Worm (Caenorhabditis elegans) whole organism, L3 larva: ENCODE results near the gene T05A7.1.

ENCODE experiments used
- aly-2 ChIP-seq: fragments of 150-350 bp; optimal IDR thresholded peaks from 2 replicates; lab custom pipeline; 2014; ENCODE audit warnings: missing biosample characterization, missing genetic modification characterization
- ama-1 ChIP-seq: fragments of 150-350 bp; optimal IDR thresholded peaks from 2 replicates; lab custom pipeline; 2018
- ceh-28 ChIP-seq: fragments of 150-350 bp; optimal IDR thresholded peaks from 2 replicates; lab custom pipeline; 2014; ENCODE audit warnings: missing biosample characterization, missing genetic modification reagents, missing genetic modification characterization
- ceh-82 ChIP-seq: fragments of 150-350 bp; optimal IDR thresholded peaks from 2 replicates; lab custom pipeline; 2014; ENCODE audit warnings: missing biosample characterization, missing genetic modification characterization
- daf-12 ChIP-seq: fragments of 150-350 bp; optimal IDR thresholded peaks from 2 replicates; lab custom pipeline; 2014; ENCODE audit warnings: missing biosample characterization, missing genetic modification reagents, missing genetic modification characterization
- egl-27 ChIP-seq: sonication (generic microtip); optimal IDR thresholded peaks from 4 replicates; lab custom pipeline; 2017; ENCODE audit warnings: missing biosample characterization, missing genetic modification reagents, missing genetic modification characterization
- elt-1 ChIP-seq: fragments of 150-350 bp; optimal IDR thresholded peaks from 2 replicates; lab custom pipeline; 2014; ENCODE audit warnings: missing biosample characterization, missing genetic modification characterization
- elt-2 ChIP-seq: sonication (generic microtip); optimal IDR thresholded peaks from 2 replicates; lab custom pipeline; 2016; ENCODE audit warnings: missing genetic modification reagents, mild to moderate bottlenecking, missing genetic modification characterization, missing compliant biosample characterization
- elt-3 ChIP-seq, 3 experiments: fragments of 150-350 bp in 1 of 3; sonication (generic microtip) in 2 of 3; optimal IDR thresholded peaks; 2 replicates in 2 of 3; 4 replicates in 1 of 3; lab custom pipeline; 2014 to 2017; ENCODE audit warnings: missing biosample characterization in 3 of 3, missing genetic modification characterization in 3 of 3
- eor-1 ChIP-seq, 2 experiments: fragments of 150-350 bp; optimal IDR thresholded peaks; 2 replicates each; lab custom pipeline; 2014 to 2018; ENCODE audit warnings: missing biosample characterization in 2 of 2, missing genetic modification characterization in 2 of 2
- fkh-2 ChIP-seq: fragments of 150-350 bp; optimal IDR thresholded peaks from 2 replicates; lab custom pipeline; 2014; ENCODE audit warnings: missing biosample characterization, missing genetic modification reagents, missing genetic modification characterization
- hmg-11 ChIP-seq: sonication (generic microtip); optimal IDR thresholded peaks from 2 replicates; lab custom pipeline; 2016; ENCODE audit warnings: missing genetic modification characterization, missing compliant biosample characterization
- lin-39 ChIP-seq: fragments of 150-350 bp; optimal IDR thresholded peaks from 2 replicates; lab custom pipeline; 2018; ENCODE audit warnings: missing biosample characterization, missing genetic modification reagents, missing genetic modification characterization
- lsy-12 ChIP-seq: sonication (generic microtip); optimal IDR thresholded peaks from 2 replicates; lab custom pipeline; 2016; ENCODE audit warnings: mild to moderate bottlenecking, missing genetic modification characterization, missing compliant biosample characterization
- mdl-1 ChIP-seq: fragments of 150-350 bp; optimal IDR thresholded peaks from 2 replicates; lab custom pipeline; 2014; ENCODE audit warnings: missing biosample characterization, missing genetic modification characterization
- mml-1 ChIP-seq: fragments of 150-350 bp; sonication (generic microtip); optimal IDR thresholded peaks from 3 replicates; lab custom pipeline; 2014; ENCODE audit warnings: missing biosample characterization, missing genetic modification characterization
- nhr-23 ChIP-seq: fragments of 150-350 bp; optimal IDR thresholded peaks from 2 replicates; lab custom pipeline; 2014; ENCODE audit warnings: missing biosample characterization, missing genetic modification reagents, missing genetic modification characterization
- nhr-237 ChIP-seq: fragments of 150-350 bp; optimal IDR thresholded peaks from 2 replicates; lab custom pipeline; 2014; ENCODE audit warnings: missing biosample characterization, missing genetic modification characterization
- nhr-28 ChIP-seq: fragments of 150-350 bp; optimal IDR thresholded peaks from 2 replicates; lab custom pipeline; 2014; ENCODE audit warnings: missing biosample characterization, missing genetic modification characterization
- nhr-43 ChIP-seq: sonication (generic microtip); optimal IDR thresholded peaks from 2 replicates; lab custom pipeline; 2016; ENCODE audit warnings: mild to moderate bottlenecking, missing genetic modification characterization, missing compliant biosample characterization; ENCODE audit not compliant: poor library complexity, severe bottlenecking
- nhr-76 ChIP-seq: fragments of 150-350 bp; sonication (generic microtip); optimal IDR thresholded peaks from 5 replicates; lab custom pipeline; 2014; ENCODE audit warnings: missing biosample characterization, missing genetic modification characterization
- pha-4 ChIP-seq: fragments of 150-350 bp; optimal IDR thresholded peaks from 2 replicates; lab custom pipeline; 2014; ENCODE audit warnings: missing biosample characterization, missing genetic modification reagents, missing genetic modification characterization
- pqm-1 ChIP-seq: fragments of 150-350 bp; optimal IDR thresholded peaks from 2 replicates; lab custom pipeline; 2017; ENCODE audit warnings: missing biosample characterization, missing genetic modification characterization, inconsistent platforms
- skn-1 ChIP-seq: fragments of 150-350 bp; optimal IDR thresholded peaks from 2 replicates; lab custom pipeline; 2014; ENCODE audit warnings: missing biosample characterization, missing genetic modification characterization
- unc-39 ChIP-seq: sonication (generic microtip); optimal IDR thresholded peaks from 4 replicates; lab custom pipeline; 2017; ENCODE audit warnings: missing biosample characterization, missing genetic modification characterization
- unc-62 ChIP-seq: fragments of 150-350 bp; sonication (generic microtip); optimal IDR thresholded peaks from 4 replicates; lab custom pipeline; 2014; ENCODE audit warnings: missing biosample characterization, missing genetic modification reagents, missing genetic modification characterization
- zag-1 ChIP-seq: fragments of 150-350 bp; optimal IDR thresholded peaks from 2 replicates; lab custom pipeline; 2014; ENCODE audit warnings: missing biosample characterization, missing genetic modification characterization
- ztf-11 ChIP-seq: fragments of 150-350 bp; optimal IDR thresholded peaks from 2 replicates; lab custom pipeline; 2014; ENCODE audit warnings: missing biosample characterization, missing genetic modification characterization

T05A7.1 gene

ce11 chrII:4706359-4706871, 28.4 kb downstream of the T05A7.1 start, which contains the start of the genes F10G7.9 and tsn-1 (continued):
- TF ChIP-seq mdl-1 = no peak
- no peak for TF ChIP-seq fkh-2
- no peak for TF ChIP-seq aly-2 (tag; lab: Kevin White, UChicago)
- TF ChIP-seq lin-39 = no peak
- TF ChIP-seq unc-39 (tag; lab: Kevin White, UChicago) = no peak
- TF ChIP-seq hmg-11 = peak; percentile 61
- peak; percentile 63 for TF ChIP-seq nhr-23 (tag; lab: Kevin White, UChicago)

- TF ChIP-seq nhr-43 (peak; percentile 43), elt-2 (tag; lab: Kevin White, UChicago) (peak; percentile 28), lsy-12 (tag; lab: Kevin White, UChicago) (peak; percentile 64), lin-39 (no peak), aly-2 (tag; lab: Kevin White, UChicago) (peak; percentile 53), unc-62 (GFP tag; lab: Kevin White, UChicago) (no peak)
Measured at ce11 chrII:4710120-4710519, 32.1 kb downstream of the T05A7.1 start, which contains the start of gene tag-151. tag-151 (plus strand) TSS chrII:4710277.

- TF ChIP-seq eor-1 (tag; optimal IDR thresholded peaks at IDR 0.05; lab: Kevin White, UChicago) (no peak), lin-39 (no peak), pqm-1 (tag; lab: Kevin White, UChicago) (no peak), fkh-2 (no peak), nhr-28 (no peak), mml-1 (tag; lab: Kevin White, UChicago) (no peak), unc-39 (tag; lab: Kevin White, UChicago) (no peak), nhr-237 (tag; lab: Kevin White, UChicago) (no peak), elt-1 (no peak), unc-62 (GFP tag; lab: Kevin White, UChicago) (no peak), ama-1 (lab: Kevin White, UChicago) (no peak), elt-3 (tag; optimal IDR thresholded peaks at IDR 0.05; lab: Kevin White, UChicago) (no peak), elt-2 (tag; lab: Kevin White, UChicago) (no peak)
Measured at ce11 chrII:4710813-4711212, 32.8 kb downstream of the T05A7.1 start.

- TF ChIP-seq nhr-76 (tag; lab: Kevin White, UChicago) (no peak), elt-2 (tag; lab: Kevin White, UChicago) (peak; percentile 78), daf-12 (no peak), egl-27 (tag; lab: Kevin White, UChicago) (no peak), pha-4 (tag; lab: Kevin White, UChicago) (peak; percentile 56), ceh-28 (tag; lab: Kevin White, UChicago) (no peak)
Measured at ce11 chrII:4715676-4716075, 37.7 kb downstream of the T05A7.1 start, which contains the start of gene F41C3.8. F41C3.8 (plus strand) TSS chrII:4716046.

ce11 chrII:4726120-4726519, 48.1 kb downstream of the T05A7.1 start, which contains the start of gene F10G7.10:
F10G7.10 (minus strand) TSS chrII:4726264.
- TF ChIP-seq ceh-82 (tag; lab: Kevin White, UChicago) (no peak), skn-1 (tag; lab: Kevin White, UChicago) (no peak), fkh-2 (no peak), ama-1 (lab: Kevin White, UChicago) (no peak), eor-1 (tag; optimal IDR thresholded peaks at IDR 0.05; lab: Kevin White, UChicago) (no peak), nhr-23 (tag; lab: Kevin White, UChicago) (no peak), ztf-11 (tag; lab: Kevin White, UChicago) (no peak), hmg-11 (peak; percentile 56), pqm-1 (tag; lab: Kevin White, UChicago) (no peak), zag-1 (tag; lab: Kevin White, UChicago) (no peak), nhr-237 (tag; lab: Kevin White, UChicago) (no peak), elt-2 (tag; lab: Kevin White, UChicago) (peak; percentile 49), pha-4 (tag; lab: Kevin White, UChicago) (peak; percentile 52), nhr-28 (no peak)

- TF ChIP-seq elt-2 (tag; lab: Kevin White, UChicago) (peak; percentile 37), ama-1 (lab: Kevin White, UChicago) (peak; percentile 72), pha-4 (tag; lab: Kevin White, UChicago) (no peak)
- TF ChIP-seq, all 47 proteins: peak for 2
Measured at ce11 chrII:4726750-4727384, 48.9 kb downstream of the T05A7.1 start.
